Worm (Caenorhabditis elegans) whole organism, late embryonic: ENCODE data around the gene sra-34.

Experiments used
- F13H6.1 ChIP-seq: sonication (generic microtip); optimal IDR thresholded peaks from 2 replicates; lab custom pipeline; 2016; ENCODE audit warnings: missing genetic modification characterization, missing compliant biosample characterization
- ama-1 ChIP-seq: fragments of 150-350 bp; optimal IDR thresholded peaks from 2 replicates; lab custom pipeline; 2014
- ceh-31 ChIP-seq: sonication (generic microtip); optimal IDR thresholded peaks from 2 replicates; lab custom pipeline; 2016; ENCODE audit warnings: missing genetic modification characterization, missing compliant biosample characterization
- hlh-8 ChIP-seq: sonication (generic microtip); optimal IDR thresholded peaks from 2 replicates; lab custom pipeline; 2016; ENCODE audit warnings: missing genotype, missing genetic modification characterization, missing compliant biosample characterization
- lin-11 ChIP-seq: fragments of 200-800 bp; sonication (Bioruptor generic); optimal IDR thresholded peaks from 2 replicates; lab custom pipeline; 2018; ENCODE audit warnings: mild to moderate bottlenecking, missing genetic modification characterization, missing compliant biosample characterization
- madf-2 ChIP-seq: sonication (generic microtip); optimal IDR thresholded peaks from 2 replicates; lab custom pipeline; 2017; ENCODE audit warnings: missing genetic modification characterization, missing compliant biosample characterization
- mec-3 ChIP-seq: sonication (generic microtip); optimal IDR thresholded peaks from 2 replicates; lab custom pipeline; 2016; ENCODE audit warnings: borderline replicate concordance, missing genetic modification characterization, missing compliant biosample characterization
- nfya-1 ChIP-seq: sonication (generic microtip); optimal IDR thresholded peaks from 2 replicates; lab custom pipeline; 2017; ENCODE audit warnings: missing genetic modification characterization, mild to moderate bottlenecking, missing compliant biosample characterization, antibody characterized with exemption, moderate library complexity
- npax-4 ChIP-seq: sonication (generic microtip); optimal IDR thresholded peaks from 2 replicates; lab custom pipeline; 2016; ENCODE audit warnings: missing genetic modification characterization, missing compliant biosample characterization
- pqm-1 ChIP-seq: sonication (generic microtip); optimal IDR thresholded peaks from 2 replicates; lab custom pipeline; 2016; ENCODE audit warnings: missing genetic modification characterization, missing compliant biosample characterization
- ref-2 ChIP-seq: sonication (generic microtip); optimal IDR thresholded peaks from 2 replicates; lab custom pipeline; 2016; ENCODE audit warnings: missing genetic modification characterization, missing compliant biosample characterization
- sdc-2 ChIP-seq: sonication (generic microtip); optimal IDR thresholded peaks from 2 replicates; lab custom pipeline; 2016; ENCODE audit warnings: missing genotype, missing genetic modification characterization, missing compliant biosample characterization

DNA sequence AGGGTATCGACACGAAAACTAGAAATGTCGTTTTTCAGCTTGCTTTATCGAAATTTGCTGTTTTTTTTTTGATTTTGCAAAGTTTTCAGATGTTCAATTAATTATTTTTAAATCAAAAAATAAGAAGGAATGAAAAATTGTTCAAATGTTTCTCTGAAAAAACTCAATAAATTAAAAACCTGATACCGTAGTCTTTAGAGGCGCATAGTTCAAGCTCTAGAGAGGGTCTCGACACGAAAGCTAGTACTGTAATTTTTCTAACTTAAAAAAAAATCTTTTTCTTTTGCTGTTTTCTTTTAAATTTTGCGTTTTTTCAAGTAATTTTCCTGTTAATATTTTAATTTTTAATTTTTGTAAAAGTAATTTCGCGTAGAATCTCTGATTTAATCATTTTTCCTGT lies 22.8 kb upstream of the sra-34 start:
- TF ChIP-seq madf-2 (tag; lab: Kevin White, UChicago) (no peak), ref-2 (tag; lab: Kevin White, UChicago) (no peak), npax-4 (no peak), lin-11 (tag; lab: Kevin White, UChicago) (no peak), sdc-2 (tag; lab: Kevin White, UChicago) (no peak), mec-3 (tag; lab: Kevin White, UChicago) (no peak), hlh-8 (tag; lab: Kevin White, UChicago) (no peak), ama-1 (lab: Kevin White, UChicago) (no peak), F13H6.1 (tag; lab: Kevin White, UChicago) (no peak), ceh-31 (tag; lab: Kevin White, UChicago) (no peak), pqm-1 (no peak), nfya-1 (no peak)
